Fruit fly (Drosophila melanogaster): ENCODE data around the gene CG4174.
A peak's percentile ranks its signal among the peaks of the same experiment; 100 is the strongest.

Gene CG4174

DNA sequence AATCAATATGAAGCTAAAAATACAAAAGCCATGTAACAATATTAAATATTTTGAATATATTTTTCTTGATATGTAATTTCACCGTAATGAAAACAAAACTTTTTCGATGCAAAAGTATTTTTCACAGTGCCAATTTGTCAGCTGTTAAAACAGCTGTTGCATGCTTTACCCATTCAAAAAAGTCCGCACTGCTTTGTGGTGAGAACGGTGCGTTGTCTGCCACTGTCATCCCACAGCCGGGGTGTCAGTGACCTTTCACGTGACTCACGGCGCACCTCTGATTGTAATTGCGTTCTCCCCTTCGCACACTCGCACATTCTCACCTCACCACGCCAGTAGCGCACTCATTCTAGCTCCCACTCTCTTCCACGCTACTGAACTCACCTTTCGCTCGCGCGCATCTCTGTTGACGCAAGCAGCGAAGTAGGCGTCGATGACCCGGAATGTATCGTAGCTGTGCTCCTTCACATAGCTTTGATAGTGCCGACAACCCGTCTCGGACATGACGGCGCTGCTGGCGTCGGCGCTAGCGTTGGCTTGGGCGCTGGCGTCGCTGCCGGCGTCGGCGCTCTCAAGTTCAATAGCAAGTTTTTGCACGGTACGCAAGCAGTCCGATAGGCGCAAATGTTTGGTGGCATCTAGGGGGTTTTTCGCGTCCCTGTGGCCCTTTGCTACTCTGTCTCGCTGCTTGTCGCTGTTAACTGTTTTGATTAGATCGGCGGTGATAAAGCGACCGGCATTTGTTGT, 3.4 kb upstream of the CG4174 start:
- TF ChIP-seq pad (GFP tag; optimal IDR thresholded peaks at IDR 0.05) (peak; percentile 79), kay (GFP tag; ENCODE audit: borderline replicate concordance) (no peak), CG11617 (GFP tag; optimal IDR thresholded peaks at IDR 0.05) (no peak), cnc (optimal IDR thresholded peaks at IDR 0.05) (no peak), Mnt (GFP tag; optimal IDR thresholded peaks at IDR 0.05) (no peak), cic (GFP tag; optimal IDR thresholded peaks at IDR 0.05) (no peak), CG1620 (GFP tag; optimal IDR thresholded peaks at IDR 0.05) (no peak), CG14711 (tag; optimal IDR thresholded peaks at IDR 0.05) (no peak), CG12768 (GFP tag; optimal IDR thresholded peaks at IDR 0.05) (no peak), CG33017 (tag; optimal IDR thresholded peaks at IDR 0.05) (no peak), CG7101 (tag; optimal IDR thresholded peaks at IDR 0.05) (peak; percentile 26), Crg-1 (GFP tag; optimal IDR thresholded peaks at IDR 0.05) (no peak), CG5204 (GFP tag; optimal IDR thresholded peaks at IDR 0.05) (no peak), tj (GFP tag; optimal IDR thresholded peaks at IDR 0.05) (no peak), Clk (GFP tag; optimal IDR thresholded peaks at IDR 0.05) (no peak), CG7045 (GFP tag; optimal IDR thresholded peaks at IDR 0.05) (no peak), Hr96 (GFP tag; optimal IDR thresholded peaks at IDR 0.05) (peak; percentile 30), ovo (GFP tag; optimal IDR thresholded peaks at IDR 0.05) (no peak), bab1 (GFP tag; optimal IDR thresholded peaks at IDR 0.05) (peak; percentile 48), toe (GFP tag; optimal IDR thresholded peaks at IDR 0.05) (no peak)

DNA sequence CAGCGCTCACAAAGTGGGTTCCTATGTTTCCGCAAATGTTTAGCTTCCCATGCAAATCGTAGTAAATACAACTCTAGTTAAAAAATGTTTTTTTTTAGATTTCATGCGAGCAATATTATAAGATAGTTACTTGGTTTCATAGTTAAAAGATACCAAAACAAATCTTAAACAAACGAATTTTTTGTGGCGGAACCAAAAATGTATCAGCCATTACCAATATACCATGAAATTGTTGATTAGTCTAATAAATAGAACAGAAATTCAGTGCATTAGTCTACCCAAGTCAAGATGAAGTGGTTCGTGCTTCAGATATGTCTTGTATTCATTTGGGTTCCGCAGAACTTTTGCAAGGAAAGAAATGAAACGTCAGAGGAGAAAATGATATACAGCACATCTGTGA, 6.1 kb downstream of the CG4174 start, which contains the start of gene CG32199:
CG32199 (plus strand) TSS at position 301 of the 400 bp plus-strand sequence.
- TF ChIP-seq toe (GFP tag; optimal IDR thresholded peaks at IDR 0.05) = no peak
- TF ChIP-seq ovo (GFP tag; optimal IDR thresholded peaks at IDR 0.05) = no peak
- no peak for TF ChIP-seq CG7045 (GFP tag; optimal IDR thresholded peaks at IDR 0.05)
- no peak for TF ChIP-seq pad (GFP tag; optimal IDR thresholded peaks at IDR 0.05)
- no peak for TF ChIP-seq CG7101 (tag; optimal IDR thresholded peaks at IDR 0.05)
- TF ChIP-seq CG33017 (tag; optimal IDR thresholded peaks at IDR 0.05) = no peak
- TF ChIP-seq CG5204 (GFP tag; optimal IDR thresholded peaks at IDR 0.05) = no peak
- no peak for TF ChIP-seq CG11617 (GFP tag; optimal IDR thresholded peaks at IDR 0.05)
- no peak for TF ChIP-seq Hr96 (GFP tag; optimal IDR thresholded peaks at IDR 0.05)
- TF ChIP-seq cic (GFP tag; optimal IDR thresholded peaks at IDR 0.05) = no peak
- no peak for TF ChIP-seq CG14711 (tag; optimal IDR thresholded peaks at IDR 0.05)
- TF ChIP-seq Mnt (GFP tag; optimal IDR thresholded peaks at IDR 0.05) = no peak

DNA sequence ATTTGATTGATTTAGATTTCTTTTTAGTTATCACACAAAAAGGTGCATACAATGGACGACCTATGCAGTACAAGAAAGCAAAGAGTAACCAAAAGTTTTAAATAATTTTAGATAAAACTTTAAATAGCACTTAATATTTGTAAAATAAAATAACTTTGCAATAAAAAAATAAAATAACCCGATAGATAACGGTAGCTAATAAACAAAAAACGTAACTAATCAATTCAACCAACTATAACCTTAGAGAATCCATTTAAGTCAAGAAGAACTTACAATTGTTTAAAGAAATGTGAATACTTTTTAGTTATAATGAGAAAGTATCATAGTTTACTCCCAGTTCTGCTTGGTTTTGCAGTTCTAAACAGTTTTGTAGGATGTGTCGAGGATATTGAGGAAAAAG, 8.4 kb downstream of the CG4174 start, which contains the start of gene CG32201:
CG32201 (plus strand) TSS at position 301 of the 400 bp plus-strand sequence.
- TF ChIP-seq Clk (GFP tag; optimal IDR thresholded peaks at IDR 0.05) (no peak), ovo (GFP tag; optimal IDR thresholded peaks at IDR 0.05) (no peak), CG7101 (tag; optimal IDR thresholded peaks at IDR 0.05) (no peak), Crg-1 (GFP tag; optimal IDR thresholded peaks at IDR 0.05) (no peak), toe (GFP tag; optimal IDR thresholded peaks at IDR 0.05) (no peak), CG5204 (GFP tag; optimal IDR thresholded peaks at IDR 0.05) (no peak), Hr96 (GFP tag; optimal IDR thresholded peaks at IDR 0.05) (no peak), Mnt (GFP tag; optimal IDR thresholded peaks at IDR 0.05) (no peak), CG14711 (tag; optimal IDR thresholded peaks at IDR 0.05) (no peak), CG7045 (GFP tag; optimal IDR thresholded peaks at IDR 0.05) (no peak), tj (GFP tag; optimal IDR thresholded peaks at IDR 0.05) (no peak), pad (GFP tag; optimal IDR thresholded peaks at IDR 0.05) (no peak), CG12768 (GFP tag; optimal IDR thresholded peaks at IDR 0.05) (no peak), bab1 (GFP tag; optimal IDR thresholded peaks at IDR 0.05) (no peak)

DNA sequence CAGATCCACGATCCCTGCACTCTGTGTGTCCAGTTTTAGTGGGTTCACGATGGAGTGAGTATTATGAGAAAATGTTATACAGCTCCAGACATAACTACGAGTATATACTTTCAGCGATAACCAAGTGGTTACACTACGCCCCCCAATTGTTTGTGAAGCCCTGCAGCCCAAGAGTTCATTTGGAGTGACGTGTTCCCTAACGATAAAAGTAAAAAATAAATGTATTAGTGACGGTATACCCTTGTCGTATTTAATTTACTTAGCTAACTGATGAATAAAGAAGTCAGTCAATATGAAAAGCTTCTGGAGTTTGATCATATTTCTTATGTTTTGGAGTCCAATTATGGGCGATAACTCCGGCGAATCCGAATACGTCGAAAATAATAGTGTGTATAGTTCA, 10.6 kb downstream of the CG4174 start, which contains the start of gene CG18231:
CG18231 (plus strand) TSS at position 301 of the 400 bp plus-strand sequence.
- no peak for TF ChIP-seq CG11617 (GFP tag; optimal IDR thresholded peaks at IDR 0.05)
- no peak for TF ChIP-seq toe (GFP tag; optimal IDR thresholded peaks at IDR 0.05)
- no peak for TF ChIP-seq Hr96 (GFP tag; optimal IDR thresholded peaks at IDR 0.05)
- no peak for TF ChIP-seq ovo (GFP tag; optimal IDR thresholded peaks at IDR 0.05)
- no peak for TF ChIP-seq CG7045 (GFP tag; optimal IDR thresholded peaks at IDR 0.05)
- TF ChIP-seq Mnt (GFP tag; optimal IDR thresholded peaks at IDR 0.05) = no peak
- no peak for TF ChIP-seq Crg-1 (GFP tag; optimal IDR thresholded peaks at IDR 0.05)
- TF ChIP-seq CG14711 (tag; optimal IDR thresholded peaks at IDR 0.05) = no peak
- no peak for TF ChIP-seq bab1 (GFP tag; optimal IDR thresholded peaks at IDR 0.05)
- TF ChIP-seq CG7101 (tag; optimal IDR thresholded peaks at IDR 0.05) = no peak
- no peak for TF ChIP-seq CG33017 (tag; optimal IDR thresholded peaks at IDR 0.05)
- TF ChIP-seq cic (GFP tag; optimal IDR thresholded peaks at IDR 0.05) = no peak
- no peak for TF ChIP-seq CG5204 (GFP tag; optimal IDR thresholded peaks at IDR 0.05)
- no peak for TF ChIP-seq CG12768 (GFP tag; optimal IDR thresholded peaks at IDR 0.05)

DNA sequence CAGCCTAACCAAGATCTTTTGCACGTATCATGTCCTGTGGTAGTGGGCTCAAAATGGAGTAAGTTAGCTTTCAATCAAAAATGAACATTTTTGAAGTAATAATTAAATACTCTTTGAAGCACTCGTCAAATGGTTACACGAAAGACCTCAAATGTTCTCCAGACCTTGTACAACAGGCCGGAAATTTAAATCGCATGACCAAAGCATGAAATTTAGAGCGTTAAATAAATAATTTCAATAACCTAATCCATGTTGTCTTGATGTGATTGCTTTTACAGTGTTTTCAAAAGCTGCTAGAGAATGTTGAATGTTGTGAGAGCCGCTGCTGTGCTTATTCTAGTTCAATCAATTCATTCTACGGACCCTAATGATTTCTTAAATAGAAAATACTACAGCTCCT, 12.6 kb downstream of the CG4174 start, which contains the start of gene CG18233:
CG18233 (plus strand) TSS at position 301 of the 400 bp plus-strand sequence.
- TF ChIP-seq CG14711 (tag; optimal IDR thresholded peaks at IDR 0.05) (no peak), toe (GFP tag; optimal IDR thresholded peaks at IDR 0.05) (no peak), Crg-1 (GFP tag; optimal IDR thresholded peaks at IDR 0.05) (no peak), kay (GFP tag; ENCODE audit: borderline replicate concordance) (no peak), CG5204 (GFP tag; optimal IDR thresholded peaks at IDR 0.05) (no peak), CG12768 (GFP tag; optimal IDR thresholded peaks at IDR 0.05) (no peak), tj (GFP tag; optimal IDR thresholded peaks at IDR 0.05) (no peak), Hr96 (GFP tag; optimal IDR thresholded peaks at IDR 0.05) (no peak), bab1 (GFP tag; optimal IDR thresholded peaks at IDR 0.05) (no peak), CG33017 (tag; optimal IDR thresholded peaks at IDR 0.05) (no peak), CG7101 (tag; optimal IDR thresholded peaks at IDR 0.05) (no peak)

DNA sequence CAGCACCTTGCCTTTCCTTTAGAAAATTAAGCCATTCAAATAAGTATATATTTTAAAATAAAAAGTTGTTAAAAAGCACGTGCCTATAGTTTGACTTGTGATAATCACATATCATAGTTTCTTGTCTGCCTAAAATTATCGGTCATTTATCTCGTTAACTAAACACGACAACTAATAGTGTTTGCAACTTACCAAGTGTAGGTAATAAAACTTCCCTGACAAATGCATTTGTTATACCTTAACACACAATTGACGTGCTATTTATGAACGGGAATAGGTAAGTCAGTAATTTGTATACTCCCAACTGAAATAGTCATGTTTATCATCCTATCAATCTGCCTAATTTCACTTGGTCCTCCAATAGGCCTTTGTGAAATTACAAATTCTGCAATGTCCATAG, 14.6 kb downstream of the CG4174 start, which contains the start of gene CG18234:
CG18234 (plus strand) TSS at position 301 of the 400 bp plus-strand sequence.
- no peak for TF ChIP-seq cic (GFP tag; optimal IDR thresholded peaks at IDR 0.05)
- TF ChIP-seq ovo (GFP tag; optimal IDR thresholded peaks at IDR 0.05) = no peak
- TF ChIP-seq pad (GFP tag; optimal IDR thresholded peaks at IDR 0.05) = no peak
- no peak for TF ChIP-seq CG7101 (tag; optimal IDR thresholded peaks at IDR 0.05)
- no peak for TF ChIP-seq CG1620 (GFP tag; optimal IDR thresholded peaks at IDR 0.05)
- TF ChIP-seq CG12768 (GFP tag; optimal IDR thresholded peaks at IDR 0.05) = no peak
- no peak for TF ChIP-seq CG11617 (GFP tag; optimal IDR thresholded peaks at IDR 0.05)
- no peak for TF ChIP-seq CG14711 (tag; optimal IDR thresholded peaks at IDR 0.05)
- TF ChIP-seq toe (GFP tag; optimal IDR thresholded peaks at IDR 0.05) = no peak
- no peak for TF ChIP-seq Crg-1 (GFP tag; optimal IDR thresholded peaks at IDR 0.05)
- no peak for TF ChIP-seq kay (GFP tag; ENCODE audit: borderline replicate concordance)
- no peak for TF ChIP-seq bab1 (GFP tag; optimal IDR thresholded peaks at IDR 0.05)
- no peak for TF ChIP-seq CG5204 (GFP tag; optimal IDR thresholded peaks at IDR 0.05)
- TF ChIP-seq cnc (optimal IDR thresholded peaks at IDR 0.05) = no peak

Data from whole organism, adult.